Fruit fly (Drosophila melanogaster): Measurements from ENCODE around the gene pum.
A peak's percentile ranks its signal among the peaks of the same experiment; 100 is the strongest.

Gene pum

DNA sequence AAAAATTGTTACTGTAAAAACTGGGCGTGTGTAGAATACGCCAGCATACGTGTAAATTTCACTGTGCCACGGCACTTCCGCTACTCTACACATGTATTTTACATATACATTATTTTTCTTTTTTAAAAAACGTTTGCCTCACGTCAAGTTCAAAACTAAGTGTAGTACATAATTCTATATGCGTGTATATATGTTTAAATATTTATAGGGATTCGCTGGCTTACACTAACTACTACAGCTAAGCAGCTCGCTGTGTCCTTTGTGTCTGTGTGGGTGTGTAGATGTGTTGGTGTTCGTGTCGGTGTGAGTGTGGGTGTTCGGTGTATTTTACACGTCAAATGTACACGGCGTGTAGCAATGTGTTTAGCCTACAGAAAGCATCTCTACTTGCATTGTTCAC, 169.1 kb downstream of the pum start (continued):
- TF ChIP-seq eve (GFP tag; optimal IDR thresholded peaks at IDR 0.05) (no peak), HmgD (GFP tag; optimal IDR thresholded peaks at IDR 0.05) (no peak), BEAF-32 (GFP tag; optimal IDR thresholded peaks at IDR 0.05) (no peak), CG15696 (tag; optimal IDR thresholded peaks at IDR 0.05) (no peak), Nf-YA (GFP tag; IDR thresholded peaks at IDR 0.05) (no peak), bbx (GFP tag; IDR thresholded peaks at IDR 0.05; ENCODE audit: partially characterized antibody) (peak; percentile 54; the same call in 1 of the 2 replicates), Med (GFP tag) (peak; percentile 78), vnd (GFP tag; IDR thresholded peaks at IDR 0.05; ENCODE audit: partially characterized antibody) (peak; percentile 66), pum (GFP tag; optimal IDR thresholded peaks at IDR 0.05) (no peak), fd96Cb (tag; optimal IDR thresholded peaks at IDR 0.05) (no peak), tx (GFP tag; optimal IDR thresholded peaks at IDR 0.05) (no peak), D19B (GFP tag; optimal IDR thresholded peaks at IDR 0.05) (no peak), sens-2 (GFP tag; IDR thresholded peaks at IDR 0.05) (no peak), NC2α (GFP tag; optimal IDR thresholded peaks at IDR 0.05) (no peak), emc (GFP tag; optimal IDR thresholded peaks at IDR 0.05) (no peak), eyg (GFP tag; optimal IDR thresholded peaks at IDR 0.05) (no peak), al (GFP tag; IDR thresholded peaks at IDR 0.05) (no peak)

DNA sequence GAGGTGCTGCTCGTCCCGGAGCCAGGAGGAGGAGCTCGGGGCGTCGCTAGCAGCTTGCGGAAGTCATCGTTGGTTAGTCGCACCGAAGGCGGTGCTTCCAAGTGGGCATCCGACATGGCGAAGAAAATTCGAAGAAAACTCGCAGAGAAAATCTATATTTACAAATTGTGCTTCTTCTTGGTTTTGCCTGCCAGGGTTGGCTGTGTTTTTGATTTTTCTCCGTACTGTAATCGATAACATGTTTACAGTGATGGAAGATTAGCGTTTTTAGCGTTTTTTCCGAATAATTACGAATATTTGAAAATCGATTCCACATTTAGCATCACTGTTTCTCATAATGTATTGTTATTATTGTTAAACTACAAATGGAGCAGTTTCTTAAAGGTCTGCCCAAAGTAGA, 172.6 kb downstream of the pum start, which contains the start of the genes beag and Ada:
beag (minus strand) TSS at position 205 of the 400 bp plus-strand sequence.
Ada (plus strand) TSS at position 310 of the 400 bp plus-strand sequence.
- TF ChIP-seq zfh2 (GFP tag; optimal IDR thresholded peaks at IDR 0.05) (peak; percentile 51), Dip3 (GFP tag; optimal IDR thresholded peaks at IDR 0.05) (no peak), Hey (tag; optimal IDR thresholded peaks at IDR 0.05) (no peak), trem (tag; optimal IDR thresholded peaks at IDR 0.05) (peak; percentile 51), ind (GFP tag; optimal IDR thresholded peaks at IDR 0.05) (peak; percentile 26), C15 (GFP tag; IDR thresholded peaks at IDR 0.05) (no peak), ab (GFP tag; optimal IDR thresholded peaks at IDR 0.05) (no peak), CG8290 (GFP tag; optimal IDR thresholded peaks at IDR 0.05) (no peak), CG8290 (tag; optimal IDR thresholded peaks at IDR 0.05) (peak in 1 of 2 experiments; percentile 80), mirr (GFP tag; optimal IDR thresholded peaks at IDR 0.05) (no peak), CoRest (tag; optimal IDR thresholded peaks at IDR 0.05) (peak; percentile 39), CG6254 (GFP tag; optimal IDR thresholded peaks at IDR 0.05) (no peak), Mrtf (GFP tag; IDR thresholded peaks at IDR 0.05) (no peak), Nf-YA (GFP tag; IDR thresholded peaks at IDR 0.05) (no peak), CG17829 (tag; optimal IDR thresholded peaks at IDR 0.05) (peak; percentile 58), CG11093 (GFP tag; IDR thresholded peaks at IDR 0.05) (no peak), CG4404 (GFP tag; IDR thresholded peaks at IDR 0.05) (no peak), CG7372 (GFP tag; IDR thresholded peaks at IDR 0.05) (0 out of 2 replicates have a peak, but pooled peaks have one; percentile 26), lbe (GFP tag; optimal IDR thresholded peaks at IDR 0.05) (no peak), ttk (GFP tag; IDR thresholded peaks at IDR 0.05) (no peak), Trl (optimal IDR thresholded peaks at IDR 0.05) (no peak), Trl (GFP tag; optimal IDR thresholded peaks at IDR 0.05) (peak; percentile 32), pita (GFP tag; optimal IDR thresholded peaks at IDR 0.05) (no peak), Bdp1 (GFP tag; optimal IDR thresholded peaks at IDR 0.05) (no peak), Doc2 (GFP tag; IDR thresholded peaks at IDR 0.05) (no peak), gcm2 (GFP tag; optimal IDR thresholded peaks at IDR 0.05) (no peak), Kr (GFP tag; optimal IDR thresholded peaks at IDR 0.05) (no peak), tin (GFP tag; optimal IDR thresholded peaks at IDR 0.05) (peak; percentile 33), CG13296 (GFP tag; optimal IDR thresholded peaks at IDR 0.05) (peak; percentile 51), gt (GFP tag; IDR thresholded peaks at IDR 0.05) (no peak), CG9437 (GFP tag; optimal IDR thresholded peaks at IDR 0.05) (no peak), Neu2 (GFP tag; optimal IDR thresholded peaks at IDR 0.05; ENCODE audit: borderline replicate concordance) (no peak), CG3995 (GFP tag; optimal IDR thresholded peaks at IDR 0.05) (peak; percentile 52), mam (GFP tag; optimal IDR thresholded peaks at IDR 0.05) (peak; percentile 54), danr (GFP tag; IDR thresholded peaks at IDR 0.05) (no peak), Deaf1 (tag; optimal IDR thresholded peaks at IDR 0.05) (no peak), CG15073 (GFP tag; optimal IDR thresholded peaks at IDR 0.05) (no peak), HmgD (GFP tag; optimal IDR thresholded peaks at IDR 0.05) (peak; percentile 9)
